Worm (Caenorhabditis elegans): ENCODE data around the gene C02F4.5.

ce11 chrIV:10507586-10507985 lies 16.4 kb downstream of the C02F4.5 start:
- TF ChIP-seq unc-55 (GFP tag; optimal IDR thresholded peaks at IDR 0.05) (peak; percentile 46), skn-1 (tag; optimal IDR thresholded peaks at IDR 0.05) (no peak), lin-11 (tag; optimal IDR thresholded peaks at IDR 0.05) (no peak), nhr-25 (tag; optimal IDR thresholded peaks at IDR 0.05) (no peak), sma-9 (GFP tag; optimal IDR thresholded peaks at IDR 0.05) (peak; percentile 57), sma-9 (tag; optimal IDR thresholded peaks at IDR 0.05) (no peak), ceh-82 (tag; optimal IDR thresholded peaks at IDR 0.05) (no peak), unc-62 (GFP tag; optimal IDR thresholded peaks at IDR 0.05) (no peak)

All from whole organism, L2 larva.